Worm (Caenorhabditis elegans): ENCODE results near the gene F19G12.4.
A peak's percentile ranks its signal among the peaks of the same experiment; 100 is the strongest.

- TF ChIP-seq pha-4 (tag; optimal IDR thresholded peaks at IDR 0.05) (no peak), pha-2 (tag; optimal IDR thresholded peaks at IDR 0.05) (peak; percentile 31), nfya-1 (tag; optimal IDR thresholded peaks at IDR 0.05) (peak; percentile 95), tbx-7 (tag; optimal IDR thresholded peaks at IDR 0.05) (no peak), syd-9 (tag; optimal IDR thresholded peaks at IDR 0.05) (peak; percentile 42), ceh-45 (GFP tag; IDR thresholded peaks at IDR 0.05) (no peak), pqm-1 (tag; optimal IDR thresholded peaks at IDR 0.05) (peak; percentile 67), ama-1 (optimal IDR thresholded peaks at IDR 0.05) (peak; percentile 49), nhr-11 (tag; optimal IDR thresholded peaks at IDR 0.05) (no peak), pax-1 (tag; optimal IDR thresholded peaks at IDR 0.05) (peak; percentile 53), ceh-19 (GFP tag; optimal IDR thresholded peaks at IDR 0.05) (no peak), ceh-31 (tag; optimal IDR thresholded peaks at IDR 0.05) (peak; percentile 90), pros-1 (tag; optimal IDR thresholded peaks at IDR 0.05) (peak; percentile 75)
These were observed 29.6 kb downstream of the F19G12.4 start, which contains the start of gene zfp-3 for ce11 chrX:1446593-1447141.
